Worm (Caenorhabditis elegans) whole organism, mixed stage, embryonic: Measurements from ENCODE around the gene Y38E10A.14.

Experiments
- M03D4.4 ChIP-seq: sonication (generic microtip); optimal IDR thresholded peaks from 2 replicates; lab custom pipeline; 2017; ENCODE audit warnings: mild to moderate bottlenecking, missing genetic modification characterization, missing compliant biosample characterization
- bed-3 ChIP-seq: fragments of 200-800 bp; sonication (Bioruptor generic); optimal IDR thresholded peaks from 3 replicates; lab custom pipeline; 2018; ENCODE audit warnings: mild to moderate bottlenecking, missing genetic modification characterization, moderate library complexity, missing compliant biosample characterization
- blmp-1 ChIP-seq: fragments of 150-350 bp; optimal IDR thresholded peaks from 2 replicates; lab custom pipeline; 2014; ENCODE audit warnings: missing biosample characterization, missing genetic modification characterization
- ceh-39 ChIP-seq: fragments of 150-350 bp; optimal IDR thresholded peaks from 2 replicates; lab custom pipeline; 2014; ENCODE audit warnings: missing biosample characterization, missing genetic modification characterization
- ceh-43 ChIP-seq: fragments of 200-800 bp; sonication (Bioruptor generic); optimal IDR thresholded peaks from 2 replicates; lab custom pipeline; 2018; ENCODE audit warnings: mild to moderate bottlenecking, missing genetic modification characterization, moderate library complexity, missing compliant biosample characterization
- ceh-83 ChIP-seq: fragments of 200-800 bp; sonication (Bioruptor generic); optimal IDR thresholded peaks from 2 replicates; lab custom pipeline; 2018; ENCODE audit warnings: mild to moderate bottlenecking, missing genetic modification characterization, missing compliant biosample characterization
- ces-1 ChIP-seq: fragments of 150-350 bp; optimal IDR thresholded peaks from 2 replicates; lab custom pipeline; 2014; ENCODE audit warnings: missing biosample characterization, missing genetic modification reagents, missing genetic modification characterization
- cnd-1 ChIP-seq: fragments of 200-800 bp; sonication (Bioruptor generic); optimal IDR thresholded peaks from 2 replicates; lab custom pipeline; 2018; ENCODE audit warnings: mild to moderate bottlenecking, missing genetic modification characterization, missing compliant biosample characterization
- drap-1 ChIP-seq: fragments of 200-800 bp; sonication (Bioruptor generic); optimal IDR thresholded peaks from 3 replicates; lab custom pipeline; 2018; ENCODE audit warnings: mild to moderate bottlenecking, missing genetic modification characterization, missing compliant biosample characterization
- elt-3 ChIP-seq: fragments of 150-350 bp; optimal IDR thresholded peaks from 2 replicates; lab custom pipeline; 2014; ENCODE audit warnings: missing biosample characterization, missing genetic modification characterization
- flh-1 ChIP-seq: fragments of 200-800 bp; sonication (Bioruptor generic); optimal IDR thresholded peaks from 2 replicates; lab custom pipeline; 2018; ENCODE audit warnings: mild to moderate bottlenecking, missing genetic modification characterization, moderate library complexity, missing compliant biosample characterization
- ham-2 ChIP-seq: fragments of 200-800 bp; sonication (Bioruptor generic); optimal IDR thresholded peaks from 2 replicates; lab custom pipeline; 2018; ENCODE audit warnings: mild to moderate bottlenecking, missing genetic modification characterization, missing compliant biosample characterization
- hlh-1 ChIP-seq: fragments of 150-350 bp; optimal IDR thresholded peaks from 2 replicates; lab custom pipeline; 2014; ENCODE audit warnings: missing biosample characterization, missing genetic modification reagents, missing genetic modification characterization
- lin-13 ChIP-seq: fragments of 150-350 bp; optimal IDR thresholded peaks from 2 replicates; lab custom pipeline; 2014; ENCODE audit warnings: missing biosample characterization, missing genetic modification characterization
- lin-32 ChIP-seq: fragments of 200-800 bp; sonication (Bioruptor generic); optimal IDR thresholded peaks from 2 replicates; lab custom pipeline; 2018; ENCODE audit warnings: mild to moderate bottlenecking, missing genetic modification characterization, missing compliant biosample characterization
- lsy-2 ChIP-seq: fragments of 150-350 bp; optimal IDR thresholded peaks from 2 replicates; lab custom pipeline; 2014; ENCODE audit warnings: missing biosample characterization, missing genetic modification characterization
- mab-5 ChIP-seq: fragments of 150-350 bp; optimal IDR thresholded peaks from 2 replicates; lab custom pipeline; 2014; ENCODE audit warnings: missing biosample characterization, missing genetic modification characterization
- mep-1 ChIP-seq: fragments of 150-350 bp; optimal IDR thresholded peaks from 2 replicates; lab custom pipeline; 2017; ENCODE audit warnings: missing biosample characterization, missing genetic modification reagents, missing genetic modification characterization, inconsistent platforms
- mls-2 ChIP-seq: sonication (generic microtip); optimal IDR thresholded peaks from 2 replicates; lab custom pipeline; 2016; ENCODE audit warnings: mild to moderate bottlenecking, missing genetic modification characterization, moderate library complexity, missing compliant biosample characterization
- nhr-12 ChIP-seq: fragments of 150-350 bp; optimal IDR thresholded peaks from 2 replicates; lab custom pipeline; 2014; ENCODE audit warnings: missing biosample characterization, missing genetic modification characterization
- nhr-2 ChIP-seq: fragments of 150-350 bp; optimal IDR thresholded peaks from 2 replicates; lab custom pipeline; 2014; ENCODE audit warnings: missing biosample characterization, missing genetic modification characterization
- nhr-28 ChIP-seq: fragments of 150-350 bp; optimal IDR thresholded peaks from 2 replicates; lab custom pipeline; 2014; ENCODE audit warnings: missing biosample characterization, missing genetic modification characterization
- nhr-76 ChIP-seq: sonication (generic microtip); optimal IDR thresholded peaks from 2 replicates; lab custom pipeline; 2017; ENCODE audit warnings: missing biosample characterization, missing genetic modification characterization
- sem-2 ChIP-seq: fragments of 200-800 bp; sonication (Bioruptor generic); optimal IDR thresholded peaks from 2 replicates; lab custom pipeline; 2018; ENCODE audit warnings: mild to moderate bottlenecking, missing genetic modification characterization, missing compliant biosample characterization
- snpc-4 ChIP-seq: fragments of 150-350 bp; optimal IDR thresholded peaks from 2 replicates; lab custom pipeline; 2014; ENCODE audit warnings: missing biosample characterization, missing genetic modification characterization
- tbx-8 ChIP-seq: fragments of 200-800 bp; sonication (Bioruptor generic); optimal IDR thresholded peaks from 2 replicates; lab custom pipeline; 2018; ENCODE audit warnings: mild to moderate bottlenecking, missing genetic modification characterization, moderate library complexity, missing compliant biosample characterization
- unc-62 ChIP-seq: fragments of 150-350 bp; optimal IDR thresholded peaks from 2 replicates; lab custom pipeline; 2014; ENCODE audit warnings: missing biosample characterization, missing genetic modification reagents, missing genetic modification characterization
- zip-8 ChIP-seq: fragments of 150-350 bp; optimal IDR thresholded peaks from 2 replicates; lab custom pipeline; 2014; ENCODE audit warnings: missing biosample characterization, missing genetic modification characterization
- ztf-11 ChIP-seq: fragments of 150-350 bp; optimal IDR thresholded peaks from 2 replicates; lab custom pipeline; 2014; ENCODE audit warnings: missing biosample characterization, missing genetic modification characterization

Gene Y38E10A.14

DNA sequence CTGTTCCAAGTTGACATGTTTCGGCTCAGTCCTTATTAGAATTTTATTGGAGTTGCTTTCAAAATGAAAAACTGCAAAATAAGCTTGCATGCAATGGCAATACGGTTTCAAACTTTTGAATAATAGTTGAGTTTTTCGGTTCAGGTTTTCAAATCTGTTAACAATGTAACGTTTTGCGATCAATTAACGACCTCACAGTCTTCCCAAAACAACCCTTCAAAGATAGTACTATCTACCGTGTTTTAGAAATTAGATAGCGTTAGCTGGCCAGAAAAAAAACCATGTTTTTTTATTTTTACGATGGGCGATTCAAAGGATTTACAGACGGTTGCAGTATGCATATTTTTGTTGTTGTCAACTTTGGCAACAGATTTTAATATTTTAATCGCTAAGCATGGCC is 6.6 kb upstream of the Y38E10A.14 start, which contains the start of gene Y38E10A.34:
Gene Y38E10A.34, plus strand, starts transcription at position 301 of the 400 bp plus-strand sequence.
- TF ChIP-seq bed-3 (GFP tag; lab: Kevin White, UChicago) (no peak), lin-13 (tag; lab: Kevin White, UChicago) (no peak), sem-2 (no peak), nhr-2 (tag; lab: Kevin White, UChicago) (no peak), ham-2 (GFP tag; lab: Kevin White, UChicago) (no peak), zip-8 (tag; lab: Kevin White, UChicago) (no peak), tbx-8 (GFP tag; lab: Kevin White, UChicago) (no peak), ceh-83 (GFP tag; lab: Kevin White, UChicago) (no peak), mls-2 (tag; lab: Kevin White, UChicago) (no peak)

DNA sequence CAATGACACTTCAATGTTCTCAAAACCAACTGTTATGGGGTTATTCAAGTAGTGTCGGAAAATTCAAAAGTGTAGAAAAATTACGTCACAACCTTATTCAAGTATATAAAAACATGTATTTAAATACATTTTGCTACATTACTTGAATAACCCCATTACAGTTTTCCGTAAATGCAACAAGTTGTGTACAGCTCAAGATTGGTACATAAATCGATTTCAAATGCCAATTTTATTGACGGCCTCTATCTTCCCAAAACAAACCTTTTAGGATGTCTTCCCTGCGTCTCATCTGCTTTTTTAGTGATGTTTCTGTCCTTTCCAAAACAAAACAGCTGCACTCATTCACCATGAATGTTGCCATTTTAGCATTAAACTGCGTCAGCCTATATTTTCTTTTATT is 5.1 kb upstream of the Y38E10A.14 start, which contains the start of gene Y38E10A.28:
Gene Y38E10A.28, plus strand, starts transcription at position 301 of the 400 bp plus-strand sequence.
- no peak for TF ChIP-seq lin-13 (tag; lab: Kevin White, UChicago)
- TF ChIP-seq, all 35 proteins: peak for 0

DNA sequence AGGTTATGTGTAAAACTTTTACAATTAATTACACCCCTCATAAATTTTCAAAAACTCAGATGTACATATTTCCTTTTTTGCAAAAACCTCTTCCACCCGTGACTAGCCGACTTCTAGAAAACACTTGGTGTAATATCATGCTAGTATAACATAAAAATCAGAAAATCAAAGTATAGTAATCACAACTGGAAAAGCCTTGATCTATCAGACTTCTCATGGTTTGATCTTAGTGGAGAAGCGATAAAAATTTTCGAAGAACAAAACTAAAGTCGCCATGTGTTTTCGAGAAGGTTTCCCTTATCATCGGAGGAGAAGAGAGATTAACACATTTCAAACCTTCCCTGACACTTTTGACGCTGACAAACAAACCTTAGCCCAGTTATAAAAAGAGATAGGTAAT is 4.2 kb upstream of the Y38E10A.14 start, which contains the start of gene nspe-5:
Gene nspe-5, plus strand, starts transcription at position 301 of the 400 bp plus-strand sequence.
- no peak for TF ChIP-seq ceh-39 (tag; lab: Kevin White, UChicago)
- TF ChIP-seq lin-32, result no peak
- TF ChIP-seq drap-1, result no peak
- no peak for TF ChIP-seq elt-3 (tag; lab: Kevin White, UChicago)
- TF ChIP-seq nhr-76 (tag; lab: Kevin White, UChicago), result no peak
- TF ChIP-seq ceh-83 (GFP tag; lab: Kevin White, UChicago), result no peak
- TF ChIP-seq nhr-2 (tag; lab: Kevin White, UChicago), result no peak
- no peak for TF ChIP-seq bed-3 (GFP tag; lab: Kevin White, UChicago)
- TF ChIP-seq mab-5 (tag; lab: Kevin White, UChicago), result no peak
- TF ChIP-seq hlh-1, result no peak
- TF ChIP-seq mep-1 (tag; lab: Kevin White, UChicago), result no peak
- no peak for TF ChIP-seq M03D4.4 (tag; lab: Kevin White, UChicago)
- no peak for TF ChIP-seq unc-62
- no peak for TF ChIP-seq mls-2 (tag; lab: Kevin White, UChicago)

DNA sequence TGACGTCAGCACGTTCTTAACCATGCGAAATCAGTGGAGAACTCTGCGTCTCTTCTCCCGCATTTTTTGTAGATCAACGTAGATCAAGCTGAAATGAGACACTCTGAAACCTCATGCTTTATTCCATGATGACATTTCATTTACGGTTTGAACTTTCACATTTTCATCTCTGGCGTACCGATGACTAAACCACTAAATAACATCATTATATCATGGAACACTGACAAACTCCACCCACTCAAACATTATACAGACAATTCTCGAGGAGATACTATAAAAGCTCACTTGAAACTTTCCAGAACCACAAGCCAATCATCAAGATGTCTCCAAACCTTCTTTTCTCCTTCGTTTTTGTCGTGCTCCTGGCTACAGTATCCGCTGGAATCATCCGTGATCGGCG is 2.6 kb upstream of the Y38E10A.14 start, which contains the start of gene nspe-7:
Gene nspe-7, plus strand, starts transcription at position 301 of the 400 bp plus-strand sequence.
- TF ChIP-seq ces-1 (GFP tag; lab: Kevin White, UChicago) (no peak), hlh-1 (no peak)

DNA sequence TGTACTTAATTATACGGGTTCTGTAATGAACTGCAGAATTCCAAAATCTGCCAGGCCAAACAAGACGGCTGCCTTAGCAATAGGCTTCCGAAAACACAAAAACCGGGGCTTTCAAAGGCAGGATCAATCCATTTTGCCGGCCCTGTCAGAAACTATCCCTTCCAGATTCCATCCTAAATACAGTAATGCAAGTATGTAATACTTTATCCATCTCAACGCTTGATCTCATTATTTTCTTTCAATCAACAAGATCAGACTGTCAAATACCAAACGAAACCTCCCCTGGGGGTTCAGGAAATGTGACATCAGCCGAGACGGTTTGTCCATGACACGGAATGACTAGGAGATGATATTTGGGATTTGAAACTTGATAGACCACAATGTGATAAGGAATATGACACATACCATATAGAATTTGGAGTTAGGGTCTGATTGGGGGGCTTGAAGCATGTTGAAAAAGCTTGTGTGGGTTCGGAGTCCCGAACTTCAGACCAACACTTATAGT is 1.8 kb upstream of the Y38E10A.14 start:
- TF ChIP-seq tbx-8 (GFP tag; lab: Kevin White, UChicago) (no peak), drap-1 (no peak), ztf-11 (tag; lab: Kevin White, UChicago) (no peak), zip-8 (tag; lab: Kevin White, UChicago) (no peak), mab-5 (tag; lab: Kevin White, UChicago) (no peak), ceh-43 (GFP tag; lab: Kevin White, UChicago) (no peak), nhr-76 (tag; lab: Kevin White, UChicago) (no peak), mls-2 (tag; lab: Kevin White, UChicago) (no peak)

DNA sequence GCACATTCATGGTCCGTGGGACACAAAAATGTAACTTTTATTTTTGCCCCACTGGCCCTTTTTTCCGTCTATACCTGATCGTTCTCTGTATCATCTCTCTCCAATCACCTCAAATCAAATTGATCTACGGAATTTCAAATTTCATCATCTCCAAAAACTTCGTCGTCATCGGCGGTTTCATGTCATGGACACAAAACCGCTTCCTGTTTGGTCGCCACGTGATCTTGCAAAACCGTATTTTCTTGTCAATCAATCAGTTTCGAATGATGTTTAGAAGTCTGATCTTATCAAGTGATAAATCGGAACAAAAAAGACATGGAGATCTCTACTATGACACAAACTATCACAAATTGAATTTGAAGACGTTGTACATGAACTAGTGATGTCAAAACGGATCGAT is 1.3 kb upstream of the Y38E10A.14 start:
- TF ChIP-seq ztf-11 (tag; lab: Kevin White, UChicago), result no peak
- TF ChIP-seq sem-2, result no peak
- TF ChIP-seq nhr-12 (tag; lab: Kevin White, UChicago), result no peak
- no peak for TF ChIP-seq M03D4.4 (tag; lab: Kevin White, UChicago)
- TF ChIP-seq ces-1 (GFP tag; lab: Kevin White, UChicago), result no peak
- no peak for TF ChIP-seq nhr-28
- TF ChIP-seq hlh-1, result no peak
- TF ChIP-seq flh-1, result no peak
- TF ChIP-seq drap-1, result no peak
- no peak for TF ChIP-seq cnd-1 (tag; lab: Kevin White, UChicago)
- TF ChIP-seq mep-1 (tag; lab: Kevin White, UChicago), result no peak
- TF ChIP-seq ceh-39 (tag; lab: Kevin White, UChicago), result no peak
- TF ChIP-seq snpc-4, result no peak
- TF ChIP-seq elt-3 (tag; lab: Kevin White, UChicago), result no peak
- no peak for TF ChIP-seq zip-8 (tag; lab: Kevin White, UChicago)
- TF ChIP-seq lsy-2 (tag; lab: Kevin White, UChicago), result no peak
- no peak for TF ChIP-seq lin-13 (tag; lab: Kevin White, UChicago)
- TF ChIP-seq blmp-1 (tag; lab: Kevin White, UChicago), result no peak
- TF ChIP-seq nhr-2 (tag; lab: Kevin White, UChicago), result no peak
- TF ChIP-seq mab-5 (tag; lab: Kevin White, UChicago), result no peak
